Worm (Caenorhabditis elegans): ENCODE measurements around the gene W02B3.7.

W02B3.7 gene

DNA sequence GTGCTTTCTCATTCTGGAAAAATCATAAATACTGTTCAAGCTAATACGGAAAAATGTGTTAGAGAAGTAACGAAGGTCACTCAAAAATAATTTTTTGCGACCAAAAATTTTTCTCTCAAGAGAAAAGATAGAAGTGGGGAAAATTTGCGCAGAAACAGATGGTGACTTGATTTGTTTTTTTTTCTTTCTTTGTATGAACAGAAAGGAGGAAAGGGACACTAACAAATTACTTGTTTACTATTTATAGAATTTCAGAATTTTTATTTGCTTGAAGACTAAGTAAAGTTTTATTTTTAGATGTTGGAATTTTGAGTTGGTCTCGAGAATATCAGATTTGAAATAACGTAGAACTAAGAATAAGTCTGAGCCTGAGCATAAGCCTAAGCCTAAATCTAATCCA, 8.5 kb downstream of the W02B3.7 start, which contains the start of gene W02B3.4:
Gene W02B3.4 (minus strand): TSS at position 101 of the 400 bp plus-strand sequence.
- TF ChIP-seq tab-1 (GFP tag; IDR thresholded peaks at IDR 0.05): no peak
- TF ChIP-seq ref-1 (GFP tag; conservative IDR thresholded peaks at IDR 0.05): no peak
- no peak for TF ChIP-seq ztf-29 (GFP tag; IDR thresholded peaks at IDR 0.05)
- no peak for TF ChIP-seq flt-1 (GFP tag; IDR thresholded peaks at IDR 0.05)

DNA sequence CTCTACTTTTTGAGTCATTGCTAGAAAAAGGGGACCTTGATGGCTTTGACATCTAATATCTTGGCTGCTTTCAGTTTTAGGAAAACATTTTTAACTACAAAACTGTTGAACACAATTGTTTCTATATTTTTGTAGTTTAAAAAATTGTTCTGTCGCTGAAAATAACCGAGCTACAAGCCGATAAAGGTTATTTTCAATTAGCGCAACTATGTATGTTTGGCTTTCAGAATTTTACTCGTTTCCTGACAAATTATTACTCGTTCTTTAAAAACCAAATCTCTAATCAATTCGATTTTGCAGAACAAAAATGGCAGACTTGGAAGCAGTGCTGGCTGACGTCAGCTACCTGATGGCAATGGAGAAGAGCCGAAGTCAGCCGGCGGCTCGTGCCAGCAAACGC, 16.0 kb downstream of the W02B3.7 start, which contains the start of gene grk-2:
Gene grk-2 (plus strand): TSS at position 301 of the 400 bp plus-strand sequence.
- TF ChIP-seq ztf-23 (GFP tag; IDR thresholded peaks at IDR 0.05) (no peak), med-1 (GFP tag; optimal IDR thresholded peaks at IDR 0.05; ENCODE audit: insufficient read depth) (no peak), cog-1 (tag; optimal IDR thresholded peaks at IDR 0.05) (no peak), flt-1 (GFP tag; IDR thresholded peaks at IDR 0.05) (no peak), ztf-29 (GFP tag; IDR thresholded peaks at IDR 0.05) (no peak), tab-1 (GFP tag; IDR thresholded peaks at IDR 0.05) (no peak), klf-2 (GFP tag; conservative IDR thresholded peaks at IDR 0.05) (no peak), ref-1 (GFP tag; conservative IDR thresholded peaks at IDR 0.05) (no peak), T22C8.4 (GFP tag; IDR thresholded peaks at IDR 0.05) (no peak)

DNA sequence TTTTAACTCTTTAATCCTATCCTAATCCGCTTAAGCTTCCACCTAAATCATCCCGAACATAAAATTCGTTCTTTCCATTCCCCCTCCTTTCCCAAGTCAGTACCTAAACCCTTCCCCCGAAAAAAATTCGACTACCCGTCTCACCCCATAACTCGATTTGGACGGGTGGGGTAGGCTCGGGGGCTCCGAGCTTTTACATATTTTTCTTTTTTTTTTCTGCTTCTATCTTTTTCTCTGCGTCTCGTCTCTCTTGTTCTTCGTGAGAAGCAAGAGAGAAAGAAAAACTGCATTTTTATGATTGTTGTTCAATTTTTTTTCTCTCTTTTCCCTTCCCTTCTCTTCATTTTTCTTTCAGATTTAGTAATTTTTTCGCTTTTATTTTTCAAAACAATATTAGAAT, 16.4 kb downstream of the W02B3.7 start:
- TF ChIP-seq ztf-23 (GFP tag; IDR thresholded peaks at IDR 0.05): no peak
- no peak for TF ChIP-seq flt-1 (GFP tag; IDR thresholded peaks at IDR 0.05)
- no peak for TF ChIP-seq cog-1 (tag; optimal IDR thresholded peaks at IDR 0.05)

DNA sequence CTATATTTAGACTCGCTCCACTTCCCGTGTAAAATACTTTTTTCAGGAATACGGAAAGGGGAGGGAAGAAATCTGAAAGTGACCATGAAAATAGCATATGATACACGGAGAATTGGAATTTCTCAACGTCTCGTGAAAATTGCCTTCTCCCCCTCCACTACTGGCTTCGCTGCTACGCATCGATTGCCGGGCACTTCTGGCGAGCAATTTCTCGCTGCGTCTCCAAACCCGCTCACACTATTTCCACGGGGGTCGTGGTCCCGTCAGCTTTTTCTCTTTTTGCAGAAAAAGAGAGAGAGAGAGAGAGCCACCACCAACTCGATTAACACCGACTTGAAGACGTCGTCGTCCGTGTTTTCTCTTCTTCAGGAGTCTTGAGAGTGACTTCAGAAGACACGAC, 20.8 kb downstream of the W02B3.7 start:
- TF ChIP-seq ztf-23 (GFP tag; IDR thresholded peaks at IDR 0.05) (no peak), T22C8.4 (GFP tag; IDR thresholded peaks at IDR 0.05) (0 out of 2 replicates have a peak, but pooled peaks have one; percentile 11), flt-1 (GFP tag; IDR thresholded peaks at IDR 0.05) (no peak), cog-1 (tag; optimal IDR thresholded peaks at IDR 0.05) (no peak)

DNA sequence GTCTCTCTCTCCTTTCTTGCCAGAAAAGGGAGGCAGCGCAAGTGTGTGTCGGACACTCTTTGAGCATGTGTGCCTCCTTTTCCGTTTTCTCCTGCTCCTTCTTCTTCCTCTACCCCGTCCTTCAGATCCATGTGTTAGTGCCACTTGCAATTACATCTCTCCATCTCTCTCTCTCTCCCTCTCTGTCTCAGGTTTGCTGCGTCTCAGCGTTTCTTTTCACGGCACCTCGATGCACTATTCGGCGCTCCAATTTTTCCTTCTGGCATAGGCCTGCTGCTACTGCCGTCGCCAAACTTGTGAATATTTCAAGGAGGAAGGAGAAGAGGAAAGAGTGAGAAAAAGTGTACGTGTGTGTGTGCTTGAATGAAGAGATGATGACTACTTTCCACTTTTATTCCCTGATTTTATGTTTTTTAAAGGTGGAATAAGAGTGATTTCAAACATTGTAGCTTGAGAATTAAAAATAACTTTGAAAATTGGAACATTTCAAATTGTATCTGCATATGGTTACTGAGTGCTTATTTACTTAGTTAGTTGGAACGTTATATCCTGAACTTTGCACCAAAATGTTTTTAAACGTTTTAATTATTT, 23.4 kb downstream of the W02B3.7 start, which contains the start of gene W02B3.3:
Gene W02B3.3 (minus strand): TSS at position 131 of the 591 bp plus-strand sequence.
- TF ChIP-seq ref-1 (GFP tag; conservative IDR thresholded peaks at IDR 0.05): no peak
- no peak for TF ChIP-seq tab-1 (GFP tag; IDR thresholded peaks at IDR 0.05)
- peak; percentile 42 for TF ChIP-seq cog-1 (tag; optimal IDR thresholded peaks at IDR 0.05)
- TF ChIP-seq klf-2 (GFP tag; conservative IDR thresholded peaks at IDR 0.05): no peak
- 0 out of 2 replicates have a peak, but pooled peaks have one; percentile 46 for TF ChIP-seq ztf-23 (GFP tag; IDR thresholded peaks at IDR 0.05)

DNA sequence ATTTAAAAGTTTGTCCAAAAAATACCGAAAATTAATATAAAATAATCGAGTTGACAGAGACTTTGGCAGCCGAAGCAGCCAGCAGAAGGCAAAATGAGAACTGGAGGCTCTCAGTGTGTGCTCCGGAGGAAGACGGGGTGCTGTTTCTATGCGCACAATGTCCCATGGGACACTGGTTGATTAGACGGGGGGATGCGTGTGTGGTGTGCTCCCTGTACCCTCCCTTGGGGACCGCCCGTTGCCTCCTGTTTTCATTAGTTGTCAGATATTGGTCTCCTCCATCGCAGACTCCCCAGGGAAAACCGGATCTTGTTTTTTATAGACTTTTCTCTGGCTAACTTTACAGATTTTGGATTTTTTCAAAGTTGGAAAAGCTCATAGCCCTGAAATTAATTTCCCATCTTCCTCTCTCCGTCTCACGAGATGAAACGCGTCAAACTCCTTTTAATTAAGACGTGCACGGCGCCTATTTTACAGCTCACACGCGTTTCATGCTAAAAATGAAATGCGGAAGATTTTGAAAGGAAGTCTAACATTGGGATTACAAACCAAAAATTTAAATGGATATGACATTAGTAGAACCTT, 26.6 kb downstream of the W02B3.7 start, which contains the start of gene C09F5.3:
Gene C09F5.3 (minus strand): TSS at position 94 of the 585 bp plus-strand sequence.
- TF ChIP-seq ztf-23 (GFP tag; IDR thresholded peaks at IDR 0.05): no peak
- TF ChIP-seq ref-1 (GFP tag; conservative IDR thresholded peaks at IDR 0.05): no peak
- TF ChIP-seq tab-1 (GFP tag; IDR thresholded peaks at IDR 0.05): no peak
- no peak for TF ChIP-seq med-1 (GFP tag; optimal IDR thresholded peaks at IDR 0.05; ENCODE audit: insufficient read depth)
- no peak for TF ChIP-seq klf-2 (GFP tag; conservative IDR thresholded peaks at IDR 0.05)
- no peak for TF ChIP-seq ztf-29 (GFP tag; IDR thresholded peaks at IDR 0.05)
- TF ChIP-seq cog-1 (tag; optimal IDR thresholded peaks at IDR 0.05): no peak
- TF ChIP-seq T22C8.4 (GFP tag; IDR thresholded peaks at IDR 0.05): no peak
- TF ChIP-seq flt-1 (GFP tag; IDR thresholded peaks at IDR 0.05): no peak

DNA sequence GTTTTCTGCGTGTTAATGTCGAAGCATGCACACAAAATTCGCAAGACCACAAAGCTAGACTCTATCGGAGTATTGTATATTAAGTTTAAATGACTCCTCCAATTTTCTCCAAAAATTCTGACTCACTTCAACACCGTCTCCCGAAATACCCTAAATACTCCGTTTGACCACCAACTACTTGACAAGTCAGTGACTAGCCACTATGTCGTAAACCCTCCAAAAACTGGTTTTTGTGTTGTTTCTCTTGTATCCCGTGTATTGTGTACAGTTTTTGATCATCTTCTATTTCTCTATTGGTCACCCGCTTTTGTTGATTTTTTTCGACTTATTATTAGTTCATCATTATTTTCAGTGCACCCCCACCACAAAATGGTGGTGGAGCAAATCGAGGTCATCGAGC, 33.5 kb downstream of the W02B3.7 start, which contains the start of gene C09F5.1:
Gene C09F5.1 (plus strand): TSS at position 353 of the 400 bp plus-strand sequence.
- TF ChIP-seq flt-1 (GFP tag; IDR thresholded peaks at IDR 0.05): no peak
- TF ChIP-seq ref-1 (GFP tag; conservative IDR thresholded peaks at IDR 0.05): no peak
- no peak for TF ChIP-seq T22C8.4 (GFP tag; IDR thresholded peaks at IDR 0.05)
- no peak for TF ChIP-seq ztf-29 (GFP tag; IDR thresholded peaks at IDR 0.05)
- TF ChIP-seq med-1 (GFP tag; optimal IDR thresholded peaks at IDR 0.05; ENCODE audit: insufficient read depth): no peak
- TF ChIP-seq ztf-23 (GFP tag; IDR thresholded peaks at IDR 0.05): no peak

DNA sequence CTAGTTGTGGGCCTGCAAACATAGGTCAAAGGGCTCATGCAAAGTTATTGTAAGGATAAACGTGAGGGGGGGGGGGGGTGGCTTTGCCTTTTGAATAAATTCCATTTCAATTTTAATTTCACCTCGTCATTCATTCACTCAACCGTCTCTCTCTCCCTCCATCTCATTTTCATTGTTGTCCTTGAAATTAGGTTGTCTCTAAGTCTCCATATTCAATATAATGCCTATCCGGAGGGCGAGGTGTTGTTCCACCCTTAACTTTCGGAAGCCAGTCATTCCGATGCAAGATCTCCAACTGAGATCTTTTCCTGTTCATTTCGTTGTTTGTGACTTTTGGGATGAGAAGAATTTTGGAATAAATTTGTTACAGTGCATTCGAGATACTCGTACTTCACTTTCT, 34.6 kb downstream of the W02B3.7 start:
- no peak for TF ChIP-seq flt-1 (GFP tag; IDR thresholded peaks at IDR 0.05)
- TF ChIP-seq tab-1 (GFP tag; IDR thresholded peaks at IDR 0.05): no peak
- no peak for TF ChIP-seq med-1 (GFP tag; optimal IDR thresholded peaks at IDR 0.05; ENCODE audit: insufficient read depth)
- no peak for TF ChIP-seq T22C8.4 (GFP tag; IDR thresholded peaks at IDR 0.05)

DNA sequence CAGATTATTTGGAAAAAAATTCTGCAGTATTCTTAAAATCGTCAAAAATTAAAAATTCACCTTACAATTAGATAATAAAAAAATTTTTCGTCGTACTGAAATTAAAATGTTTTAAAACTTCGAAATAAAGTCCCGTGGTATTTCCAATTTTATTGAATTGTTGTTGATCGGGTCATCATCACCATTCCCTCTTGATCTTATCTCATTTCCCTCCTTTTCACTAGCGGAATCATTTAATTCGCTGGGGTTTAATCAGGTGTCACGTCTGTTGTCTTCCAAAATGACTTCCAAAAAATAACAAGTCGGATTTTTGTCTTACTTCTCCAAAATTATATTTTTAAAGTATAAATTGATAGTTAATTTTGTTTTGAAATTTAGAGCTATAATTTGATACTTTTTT, 35.2 kb downstream of the W02B3.7 start:
- TF ChIP-seq ztf-29 (GFP tag; IDR thresholded peaks at IDR 0.05) (no peak), med-1 (GFP tag; optimal IDR thresholded peaks at IDR 0.05; ENCODE audit: insufficient read depth) (no peak), ztf-23 (GFP tag; IDR thresholded peaks at IDR 0.05) (no peak), tab-1 (GFP tag; IDR thresholded peaks at IDR 0.05) (no peak), klf-2 (GFP tag; conservative IDR thresholded peaks at IDR 0.05) (no peak), T22C8.4 (GFP tag; IDR thresholded peaks at IDR 0.05) (no peak), cog-1 (tag; optimal IDR thresholded peaks at IDR 0.05) (no peak), flt-1 (GFP tag; IDR thresholded peaks at IDR 0.05) (no peak), ref-1 (GFP tag; conservative IDR thresholded peaks at IDR 0.05) (no peak)

DNA sequence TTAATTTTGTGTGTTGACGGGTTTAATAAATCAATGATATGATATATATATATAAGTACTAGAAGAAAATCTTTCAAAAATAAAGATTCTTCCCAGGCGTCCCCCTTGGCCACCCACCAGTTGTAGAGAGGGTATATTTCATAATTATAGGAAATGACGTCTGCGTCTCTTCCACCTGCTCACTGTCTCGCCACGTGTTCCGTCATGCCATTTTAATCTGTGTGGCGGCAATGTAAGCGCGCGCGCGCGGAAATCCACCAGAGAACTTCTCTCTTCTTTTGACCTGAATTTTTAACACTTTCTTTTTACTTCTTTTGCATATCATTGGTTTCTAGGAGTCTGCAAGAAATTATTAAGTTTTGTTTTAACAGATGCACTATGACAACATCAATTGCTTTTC, 37.5 kb downstream of the W02B3.7 start:
- TF ChIP-seq T22C8.4 (GFP tag; IDR thresholded peaks at IDR 0.05) (no peak), ref-1 (GFP tag; conservative IDR thresholded peaks at IDR 0.05) (no peak)

DNA sequence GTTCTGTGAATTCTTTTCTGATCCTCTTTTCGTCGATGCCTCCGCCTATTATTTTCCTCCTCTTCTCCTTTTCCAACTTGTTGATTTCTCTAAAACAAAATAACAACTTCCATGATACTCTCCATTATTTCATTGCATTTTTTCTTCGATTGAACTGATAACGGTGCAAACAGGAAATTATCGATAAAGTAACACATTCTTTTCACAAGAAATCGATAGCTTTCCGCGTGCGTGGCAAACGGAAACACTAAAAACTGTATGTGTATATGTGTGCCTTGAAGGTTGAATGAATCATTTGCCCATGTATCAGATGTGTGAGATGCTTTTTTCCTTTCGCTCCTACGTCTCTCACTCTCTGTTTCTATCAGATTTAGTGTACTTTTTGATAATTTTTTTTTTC, 40.2 kb downstream of the W02B3.7 start:
- TF ChIP-seq cog-1 (tag; optimal IDR thresholded peaks at IDR 0.05): no peak
- no peak for TF ChIP-seq T22C8.4 (GFP tag; IDR thresholded peaks at IDR 0.05)
- no peak for TF ChIP-seq flt-1 (GFP tag; IDR thresholded peaks at IDR 0.05)
- no peak for TF ChIP-seq ztf-29 (GFP tag; IDR thresholded peaks at IDR 0.05)
- no peak for TF ChIP-seq klf-2 (GFP tag; conservative IDR thresholded peaks at IDR 0.05)
- TF ChIP-seq ref-1 (GFP tag; conservative IDR thresholded peaks at IDR 0.05): no peak
- TF ChIP-seq tab-1 (GFP tag; IDR thresholded peaks at IDR 0.05): no peak
- TF ChIP-seq ztf-23 (GFP tag; IDR thresholded peaks at IDR 0.05): no peak
- no peak for TF ChIP-seq med-1 (GFP tag; optimal IDR thresholded peaks at IDR 0.05; ENCODE audit: insufficient read depth)

Data from whole organism, midembryonic.